Fruit fly (Drosophila melanogaster): ENCODE results near the gene CG12091.

The CG12091 gene

DNA sequence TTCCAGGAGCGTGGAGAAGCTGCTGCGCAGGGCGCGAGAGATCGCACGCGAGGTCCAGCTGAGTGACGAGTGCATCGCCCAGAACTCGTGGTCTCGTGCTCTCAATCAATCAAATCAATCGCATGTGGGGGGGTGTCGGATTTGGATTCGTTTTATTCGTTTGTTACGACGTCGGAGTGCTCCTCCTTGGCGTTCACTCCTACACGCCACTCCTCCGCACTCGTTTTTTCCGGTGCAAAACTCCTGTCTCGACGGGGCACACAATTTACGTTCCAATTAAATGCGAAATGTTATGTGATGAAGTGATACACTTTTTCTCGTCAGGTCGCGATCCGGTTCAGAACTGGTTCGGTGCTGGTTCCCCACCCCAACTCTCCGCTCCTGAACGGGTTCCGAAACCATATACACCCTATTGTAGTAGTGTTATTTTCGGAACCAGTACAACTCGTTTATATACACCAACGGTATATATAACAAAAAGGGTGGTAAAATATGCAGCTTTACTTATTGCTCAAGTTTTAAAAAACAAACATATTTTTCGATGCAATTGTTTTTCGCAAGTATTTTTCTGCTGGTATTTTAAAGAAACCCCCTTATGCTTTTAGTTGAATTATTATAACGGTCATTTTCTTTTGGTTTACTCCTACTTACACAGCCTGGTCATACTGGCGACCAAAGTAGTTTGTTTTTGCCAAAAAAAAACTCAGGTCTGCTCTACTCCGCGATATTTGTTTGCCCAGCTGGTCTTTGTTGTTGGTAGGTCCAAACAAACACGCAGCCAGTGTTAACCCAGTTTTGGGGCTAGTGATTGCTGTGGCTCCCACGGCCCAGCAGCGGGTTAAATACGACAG lies at the start of gene CG12091, which contains the start of gene pns (continued):
- TF ChIP-seq jigr1 (GFP tag; IDR thresholded peaks at IDR 0.05), result no peak
- TF ChIP-seq Nf-YC (tag; optimal IDR thresholded peaks at IDR 0.05), result peak; percentile 69
- peak; percentile 35 for TF ChIP-seq CG1647 (GFP tag; optimal IDR thresholded peaks at IDR 0.05)
- peak; percentile 96 for TF ChIP-seq Med (GFP tag)
- peak; percentile 65; the same call in 2 of the 3 replicates for TF ChIP-seq CG11695 (GFP tag; IDR thresholded peaks at IDR 0.05)
- TF ChIP-seq Oaz (GFP tag; IDR thresholded peaks at IDR 0.05), result no peak
- TF ChIP-seq CG11504 (tag; optimal IDR thresholded peaks at IDR 0.05), result no peak
- no peak for TF ChIP-seq dan (GFP tag; IDR thresholded peaks at IDR 0.05)
- no peak for TF ChIP-seq CG30431 (GFP tag; optimal IDR thresholded peaks at IDR 0.05)
- TF ChIP-seq CG17568 (GFP tag; optimal IDR thresholded peaks at IDR 0.05), result no peak
- TF ChIP-seq Bdp1 (GFP tag; optimal IDR thresholded peaks at IDR 0.05), result peak; percentile 60
- TF ChIP-seq Lpt (GFP tag; optimal IDR thresholded peaks at IDR 0.05), result no peak
- peak; percentile 27 for TF ChIP-seq bbx (GFP tag; IDR thresholded peaks at IDR 0.05; ENCODE audit: partially characterized antibody)
- TF ChIP-seq ttk (GFP tag; IDR thresholded peaks at IDR 0.05), result 0 out of 2 replicates have a peak, but pooled peaks have one; percentile 29
- peak; percentile 43 for TF ChIP-seq Six4 (GFP tag; optimal IDR thresholded peaks at IDR 0.05)
- peak; percentile 27 for TF ChIP-seq D19A (tag; optimal IDR thresholded peaks at IDR 0.05)
- TF ChIP-seq CG8388 (GFP tag; optimal IDR thresholded peaks at IDR 0.05), result peak; percentile 42
- TF ChIP-seq bowl (GFP tag; IDR thresholded peaks at IDR 0.05), result 0 out of 2 replicates have a peak, but pooled peaks have one; percentile 5
- TF ChIP-seq Mad (GFP tag; optimal IDR thresholded peaks at IDR 0.05), result peak; percentile 45
- peak; percentile 9 for TF ChIP-seq Spps (tag; optimal IDR thresholded peaks at IDR 0.05)
- peak; percentile 30 for TF ChIP-seq CG12744 (GFP tag; optimal IDR thresholded peaks at IDR 0.05)
- TF ChIP-seq CG14014 (GFP tag; IDR thresholded peaks at IDR 0.05), result peak; percentile 69
- no peak for TF ChIP-seq aop (GFP tag; IDR thresholded peaks at IDR 0.05)
- TF ChIP-seq tx (GFP tag; optimal IDR thresholded peaks at IDR 0.05), result peak; percentile 61
- peak; percentile 100 for TF ChIP-seq CG6254 (GFP tag; optimal IDR thresholded peaks at IDR 0.05)
- TF ChIP-seq CG12104 (GFP tag; optimal IDR thresholded peaks at IDR 0.05), result peak; percentile 31
- TF ChIP-seq Neu2 (GFP tag; optimal IDR thresholded peaks at IDR 0.05; ENCODE audit: borderline replicate concordance), result peak; percentile 14
- TF ChIP-seq lilli (GFP tag; optimal IDR thresholded peaks at IDR 0.05), result peak; percentile 77
- peak; percentile 96 for TF ChIP-seq pzg (GFP tag; optimal IDR thresholded peaks at IDR 0.05)
- peak; percentile 8 for TF ChIP-seq da (GFP tag; optimal IDR thresholded peaks at IDR 0.05)
- TF ChIP-seq tap (tag; optimal IDR thresholded peaks at IDR 0.05), result peak; percentile 28
- no peak for TF ChIP-seq yki (optimal IDR thresholded peaks at IDR 0.05)
- TF ChIP-seq CG2712 (tag; optimal IDR thresholded peaks at IDR 0.05), result peak; percentile 81
- TF ChIP-seq gt (GFP tag; IDR thresholded peaks at IDR 0.05), result no peak
- peak; percentile 77 for TF ChIP-seq Hmr (GFP tag; optimal IDR thresholded peaks at IDR 0.05)
- peak; percentile 39; the same call in 1 of the 2 replicates for TF ChIP-seq CG4730 (GFP tag; IDR thresholded peaks at IDR 0.05)
- TF ChIP-seq ewg (GFP tag; optimal IDR thresholded peaks at IDR 0.05), result peak; percentile 53
- TF ChIP-seq CG8944 (GFP tag; optimal IDR thresholded peaks at IDR 0.05), result peak; percentile 41
- TF ChIP-seq ab (GFP tag; optimal IDR thresholded peaks at IDR 0.05), result no peak
- TF ChIP-seq HmgD (GFP tag; optimal IDR thresholded peaks at IDR 0.05), result no peak
- TF ChIP-seq dimm (GFP tag; IDR thresholded peaks at IDR 0.05), result no peak
- no peak for TF ChIP-seq CG7963 (GFP tag; IDR thresholded peaks at IDR 0.05; ENCODE audit: partially characterized antibody)
- TF ChIP-seq CG11560 (tag; IDR thresholded peaks at IDR 0.05), result 0 out of 3 replicates have a peak, but pooled peaks have one; percentile 10
- TF ChIP-seq CG10321 (GFP tag; IDR thresholded peaks at IDR 0.05), result peak; percentile 25; the same call in 1 of the 2 replicates
- peak; percentile 54 for TF ChIP-seq CG16863 (GFP tag; optimal IDR thresholded peaks at IDR 0.05)
- TF ChIP-seq CG7556 (GFP tag; optimal IDR thresholded peaks at IDR 0.05), result peak; percentile 59
- TF ChIP-seq nom (GFP tag; optimal IDR thresholded peaks at IDR 0.05), result peak; percentile 31
- TF ChIP-seq Doc2 (GFP tag; IDR thresholded peaks at IDR 0.05), result no peak
- TF ChIP-seq slp2 (GFP tag; optimal IDR thresholded peaks at IDR 0.05), result peak; percentile 37
- peak; percentile 66 for TF ChIP-seq Dip3 (GFP tag; optimal IDR thresholded peaks at IDR 0.05)
